Fruit fly (Drosophila melanogaster) whole organism, prepupa: ENCODE results near the gene CG12983.

Experiments used
- Blimp-1 ChIP-seq: fragments of 200-800 bp; sonication (Bioruptor generic); optimal IDR thresholded peaks from 3 replicates; lab custom pipeline; 2017; ENCODE audit warnings: missing biosample characterization, missing genetic modification characterization, mild to moderate bottlenecking, moderate library complexity, missing genetic modification reagents
- CG10631 ChIP-seq: fragments of 200-800 bp; sonication (Bioruptor generic); optimal IDR thresholded peaks from 2 replicates; lab custom pipeline; 2016; ENCODE audit warnings: missing biosample characterization, missing genetic modification characterization
- CG10669 ChIP-seq: fragments of 200-800 bp; sonication (Bioruptor generic); optimal IDR thresholded peaks from 3 replicates; lab custom pipeline; 2018; ENCODE audit warnings: missing biosample characterization, mild to moderate bottlenecking, missing genetic modification characterization, moderate library complexity
- CG11294 ChIP-seq: fragments of 200-800 bp; sonication (Bioruptor generic); IDR thresholded peaks from 2 replicates; pipeline ENCODE4 v1.3.6; 2022; ENCODE audit warnings: missing biosample characterization, missing genetic modification characterization
- CG11762 ChIP-seq: fragments of 200-800 bp; sonication (Bioruptor generic); optimal IDR thresholded peaks from 3 replicates; lab custom pipeline; 2016; ENCODE audit warnings: missing biosample characterization, missing genetic modification characterization; ENCODE audit not compliant: insufficient read depth
- CG11902 ChIP-seq: fragments of 200-800 bp; sonication (Bioruptor generic); optimal IDR thresholded peaks from 3 replicates; lab custom pipeline; 2016; ENCODE audit warnings: missing biosample characterization, missing genetic modification characterization
- CG15336 ChIP-seq: fragments of 200-800 bp; sonication (Bioruptor generic); IDR thresholded peaks from 2 replicates; pipeline ENCODE4 v1.3.6; 2022; ENCODE audit warnings: missing biosample characterization, missing genetic modification characterization
- CG1621 ChIP-seq: fragments of 200-800 bp; sonication (Bioruptor generic); optimal IDR thresholded peaks from 3 replicates; lab custom pipeline; 2018; ENCODE audit warnings: missing biosample characterization, mild to moderate bottlenecking, missing genetic modification characterization
- CG16779 ChIP-seq: fragments of 200-800 bp; sonication (Bioruptor generic); optimal IDR thresholded peaks from 3 replicates; lab custom pipeline; 2017; ENCODE audit warnings: missing biosample characterization, mild to moderate bottlenecking, missing genetic modification characterization
- CG34406 ChIP-seq: fragments of 200-800 bp; sonication (Bioruptor generic); optimal IDR thresholded peaks from 3 replicates; lab custom pipeline; 2016; ENCODE audit warnings: missing biosample characterization, missing genetic modification characterization
- CG4318 ChIP-seq: fragments of 200-800 bp; sonication (Bioruptor generic); optimal IDR thresholded peaks from 3 replicates; lab custom pipeline; 2017; ENCODE audit warnings: missing biosample characterization, mild to moderate bottlenecking, missing genetic modification characterization
- CG6163 ChIP-seq: fragments of 200-800 bp; sonication (Bioruptor generic); IDR thresholded peaks from 3 replicates; pipeline ENCODE4 v1.3.6; 2022; ENCODE audit warnings: missing biosample characterization, missing genetic modification characterization
- CG6276 ChIP-seq: fragments of 200-800 bp; sonication (Bioruptor generic); optimal IDR thresholded peaks from 2 replicates; lab custom pipeline; 2017; ENCODE audit warnings: missing biosample characterization, mild to moderate bottlenecking, missing genetic modification characterization
- CG6808 ChIP-seq: fragments of 200-800 bp; sonication (Bioruptor generic); optimal IDR thresholded peaks from 3 replicates; lab custom pipeline; 2017; ENCODE audit warnings: missing biosample characterization, missing genetic modification characterization, mild to moderate bottlenecking, moderate library complexity, missing genetic modification reagents
- CG6854 ChIP-seq: fragments of 200-800 bp; sonication (Bioruptor generic); optimal IDR thresholded peaks from 2 replicates; lab custom pipeline; 2017; ENCODE audit warnings: missing biosample characterization, mild to moderate bottlenecking, missing genetic modification characterization
- CG8119 ChIP-seq: fragments of 200-800 bp; sonication (Bioruptor generic); IDR thresholded peaks from 3 replicates; pipeline ENCODE4 v1.3.6; 2022; ENCODE audit warnings: missing biosample characterization, missing genetic modification characterization
- CG8319 ChIP-seq: fragments of 200-800 bp; sonication (Bioruptor generic); optimal IDR thresholded peaks from 3 replicates; lab custom pipeline; 2016; ENCODE audit warnings: missing biosample characterization, missing genetic modification characterization
- CG9139 ChIP-seq: fragments of 200-800 bp; sonication (Bioruptor generic); optimal IDR thresholded peaks from 3 replicates; lab custom pipeline; 2017; ENCODE audit warnings: missing biosample characterization, mild to moderate bottlenecking, missing genetic modification characterization
- Eip75B ChIP-seq: fragments of 200-800 bp; sonication (Bioruptor generic); optimal IDR thresholded peaks from 3 replicates; lab custom pipeline; 2016; ENCODE audit warnings: missing biosample characterization, missing genetic modification characterization
- Eip78C ChIP-seq: fragments of 200-800 bp; sonication (Bioruptor generic); peaks from one replicate; lab custom pipeline; 2016; ENCODE audit warnings: missing biosample characterization, missing genetic modification characterization
- Eip93F ChIP-seq: fragments of 200-800 bp; sonication (Bioruptor generic); optimal IDR thresholded peaks from 2 replicates; lab custom pipeline; 2016; ENCODE audit warnings: missing biosample characterization, mild to moderate bottlenecking, missing genetic modification characterization
- Ets21C ChIP-seq: fragments of 200-800 bp; sonication (Bioruptor generic); optimal IDR thresholded peaks from 3 replicates; lab custom pipeline; 2016; ENCODE audit warnings: missing biosample characterization, missing genetic modification characterization
- Ets96B ChIP-seq: fragments of 200-800 bp; optimal IDR thresholded peaks from 2 replicates; lab custom pipeline; 2019; ENCODE audit warnings: missing biosample characterization, mild to moderate bottlenecking, missing genetic modification characterization, moderate library complexity
- Gug ChIP-seq: fragments of 200-800 bp; sonication (Bioruptor generic); IDR thresholded peaks from 2 replicates; pipeline ENCODE4 v1.3.6; 2022; ENCODE audit warnings: missing biosample characterization, missing genetic modification characterization
- Hr38 ChIP-seq: sonication (Bioruptor generic); optimal IDR thresholded peaks from 2 replicates; lab custom pipeline; 2016; ENCODE audit warnings: missing biosample characterization, missing genetic modification characterization
- Hr4 ChIP-seq: fragments of 200-800 bp; sonication (Bioruptor generic); optimal IDR thresholded peaks from 3 replicates; lab custom pipeline; 2016; ENCODE audit warnings: missing biosample characterization, missing genetic modification characterization
- OdsH ChIP-seq: fragments of 200-800 bp; sonication (Bioruptor generic); optimal IDR thresholded peaks from 3 replicates; lab custom pipeline; 2016; ENCODE audit warnings: missing biosample characterization, missing genetic modification characterization
- Sox102F ChIP-seq: fragments of 200-800 bp; sonication (Bioruptor generic); optimal IDR thresholded peaks from 2 replicates; lab custom pipeline; 2016; ENCODE audit warnings: missing biosample characterization, mild to moderate bottlenecking, missing genetic modification characterization
- Sox14 ChIP-seq: fragments of 200-800 bp; sonication (Bioruptor generic); optimal IDR thresholded peaks from 3 replicates; lab custom pipeline; 2016; ENCODE audit warnings: missing biosample characterization, missing genetic modification characterization
- achi ChIP-seq: fragments of 200-800 bp; sonication (Bioruptor generic); optimal IDR thresholded peaks from 3 replicates; lab custom pipeline; 2016; ENCODE audit warnings: missing biosample characterization, missing genetic modification characterization
- acj6 ChIP-seq: fragments of 200-800 bp; sonication (Bioruptor generic); optimal IDR thresholded peaks from 3 replicates; lab custom pipeline; 2016; ENCODE audit warnings: missing biosample characterization, missing genetic modification characterization
- cyc ChIP-seq: fragments of 200-800 bp; sonication (Bioruptor generic); optimal IDR thresholded peaks from 3 replicates; lab custom pipeline; 2016; ENCODE audit warnings: missing biosample characterization, missing genetic modification characterization
- dac ChIP-seq: fragments of 200-800 bp; sonication (Bioruptor generic); optimal IDR thresholded peaks from 2 replicates; lab custom pipeline; 2017; ENCODE audit warnings: missing biosample characterization, mild to moderate bottlenecking, missing genetic modification characterization
- dsx ChIP-seq: fragments of 200-800 bp; optimal IDR thresholded peaks from 3 replicates; lab custom pipeline; 2019; ENCODE audit warnings: missing biosample characterization, mild to moderate bottlenecking, missing genetic modification characterization, moderate library complexity; ENCODE audit not compliant: poor library complexity, severe bottlenecking
- eg ChIP-seq: fragments of 200-800 bp; sonication (Bioruptor generic); IDR thresholded peaks from 3 replicates; pipeline ENCODE4 v1.3.6; 2022; ENCODE audit warnings: missing biosample characterization, missing genetic modification characterization
- esn ChIP-seq: fragments of 200-800 bp; sonication (Bioruptor generic); optimal IDR thresholded peaks from 2 replicates; lab custom pipeline; 2016; ENCODE audit warnings: missing biosample characterization, mild to moderate bottlenecking, missing genetic modification characterization, moderate library complexity
- fd59A ChIP-seq: fragments of 200-800 bp; sonication (Bioruptor generic); optimal IDR thresholded peaks from 2 replicates; lab custom pipeline; 2017; ENCODE audit warnings: missing biosample characterization, mild to moderate bottlenecking, missing genetic modification characterization, missing genetic modification reagents
- fd85E ChIP-seq: fragments of 200-800 bp; sonication (Bioruptor generic); optimal IDR thresholded peaks from 3 replicates; lab custom pipeline; 2016; ENCODE audit warnings: missing biosample characterization, missing genetic modification characterization
- fkh ChIP-seq: fragments of 200-800 bp; sonication (Bioruptor generic); optimal IDR thresholded peaks from 3 replicates; lab custom pipeline; 2017; ENCODE audit warnings: missing biosample characterization, mild to moderate bottlenecking, missing genetic modification characterization, moderate library complexity
- lz ChIP-seq: fragments of 200-800 bp; sonication (Bioruptor generic); optimal IDR thresholded peaks from 3 replicates; lab custom pipeline; 2016; ENCODE audit warnings: missing biosample characterization, missing genetic modification characterization
- net ChIP-seq: fragments of 200-800 bp; sonication (Bioruptor generic); optimal IDR thresholded peaks from 3 replicates; lab custom pipeline; 2016; ENCODE audit warnings: missing biosample characterization, missing genetic modification characterization
- pdm3 ChIP-seq: fragments of 200-800 bp; sonication (Bioruptor generic); optimal IDR thresholded peaks from 3 replicates; lab custom pipeline; 2016; ENCODE audit warnings: missing biosample characterization, missing genetic modification characterization
- salr ChIP-seq, 2 experiments: fragments of 200-800 bp; sonication (Bioruptor generic); optimal IDR thresholded peaks; 3 replicates each; lab custom pipeline; 2016 to 2018; ENCODE audit warnings: missing biosample characterization in 2 of 2, missing genetic modification characterization in 2 of 2, mild to moderate bottlenecking in 1 of 2
- spab ChIP-seq: fragments of 200-800 bp; sonication (Bioruptor generic); optimal IDR thresholded peaks from 2 replicates; lab custom pipeline; 2017; ENCODE audit warnings: missing biosample characterization, mild to moderate bottlenecking, missing genetic modification characterization, missing genetic modification reagents
- ss ChIP-seq, 2 experiments: fragments of 200-800 bp; sonication (Bioruptor generic); optimal IDR thresholded peaks; 2 replicates in 1 of 2; 3 replicates in 1 of 2; lab custom pipeline; 2017 to 2018; ENCODE audit warnings: mild to moderate bottlenecking in 2 of 2, missing biosample characterization in 2 of 2, missing genetic modification characterization in 2 of 2, moderate library complexity in 1 of 2
- svp ChIP-seq: fragments of 200-800 bp; sonication (Bioruptor generic); peaks from one replicate; lab custom pipeline; 2016; ENCODE audit warnings: missing biosample characterization, missing genetic modification characterization
- topi ChIP-seq: fragments of 200-800 bp; sonication (Bioruptor generic); optimal IDR thresholded peaks from 3 replicates; lab custom pipeline; 2016; ENCODE audit warnings: missing biosample characterization, missing genetic modification characterization
- vri ChIP-seq: fragments of 200-800 bp; sonication (Bioruptor generic); optimal IDR thresholded peaks from 3 replicates; lab custom pipeline; 2016; ENCODE audit warnings: missing biosample characterization, mild to moderate bottlenecking, missing genetic modification characterization

The CG12983 gene

dm6 chr3L:20923030-20923591 lies 43.5 kb downstream of the CG12983 start (continued):
- no peak for TF ChIP-seq Eip93F (GFP tag; lab: Kevin White, UChicago)
- TF ChIP-seq Ets21C (GFP tag; lab: Kevin White, UChicago): peak; percentile 4
- TF ChIP-seq CG11902 (GFP tag; lab: Kevin White, UChicago): peak; percentile 16
- no peak for TF ChIP-seq fd85E (GFP tag; lab: Kevin White, UChicago)
- peak; percentile 51; the same call in 1 of the 2 replicates for TF ChIP-seq CG11294
- TF ChIP-seq Hr38: no peak
- TF ChIP-seq CG6163 (GFP tag; lab: Robert Waterston, UW): peak; percentile 85
- TF ChIP-seq dac: peak; percentile 51
- TF ChIP-seq cyc: peak; percentile 40
- TF ChIP-seq fkh (GFP tag; lab: Kevin White, UChicago): no peak
- peak; percentile 56 for TF ChIP-seq Gug (GFP tag; lab: Robert Waterston, UW)
- TF ChIP-seq Blimp-1 (GFP tag; lab: Kevin White, UChicago): no peak
- TF ChIP-seq svp: peak; percentile 63
- no peak for TF ChIP-seq CG6854 (GFP tag; lab: Kevin White, UChicago)
- peak; percentile 89 for TF ChIP-seq CG8119 (GFP tag; lab: Robert Waterston, UW)
- peak; percentile 40 for TF ChIP-seq lz (GFP tag; lab: Kevin White, UChicago)
- peak; percentile 79 to 81 for TF ChIP-seq salr (GFP tag; optimal IDR thresholded peaks at IDR 0.05; lab: Kevin White, UChicago)
- peak; percentile 72 for TF ChIP-seq net
- peak; percentile 55 for TF ChIP-seq CG16779 (tag; lab: Kevin White, UChicago)
- peak; percentile 95 for TF ChIP-seq Eip78C (GFP tag; lab: Kevin White, UChicago)
- peak; percentile 59 for TF ChIP-seq CG8319 (GFP tag; lab: Kevin White, UChicago)
- peak; percentile 47 for TF ChIP-seq CG34406 (GFP tag; lab: Kevin White, UChicago)
- peak; percentile 76 for TF ChIP-seq CG4318 (GFP tag; lab: Kevin White, UChicago)
- peak; percentile 83 to 88 for TF ChIP-seq ss (GFP tag; optimal IDR thresholded peaks at IDR 0.05; lab: Kevin White, UChicago)
- TF ChIP-seq Sox14 (GFP tag; lab: Kevin White, UChicago): peak; percentile 84
- peak; percentile 85 for TF ChIP-seq spab (GFP tag; lab: Kevin White, UChicago)
- peak; percentile 53 for TF ChIP-seq topi
- peak; percentile 87 for TF ChIP-seq CG6808
- TF ChIP-seq dsx (GFP tag; lab: Kevin White, UChicago): peak; percentile 85
- TF ChIP-seq Hr4 (GFP tag; lab: Kevin White, UChicago): peak; percentile 84
- peak; percentile 83 for TF ChIP-seq fd59A
- TF ChIP-seq OdsH (GFP tag; lab: Kevin White, UChicago): peak; percentile 83
- TF ChIP-seq CG11762 (GFP tag; lab: Kevin White, UChicago): peak; percentile 67
- TF ChIP-seq pdm3 (GFP tag; lab: Kevin White, UChicago): peak; percentile 82
- TF ChIP-seq esn: peak; percentile 43
- no peak for TF ChIP-seq vri (GFP tag; lab: Kevin White, UChicago)
- peak; percentile 70; the same call in 1 of the 3 replicates for TF ChIP-seq eg
- TF ChIP-seq acj6 (GFP tag; lab: Kevin White, UChicago): peak; percentile 84
- peak; percentile 79 for TF ChIP-seq Eip75B

DNA sequence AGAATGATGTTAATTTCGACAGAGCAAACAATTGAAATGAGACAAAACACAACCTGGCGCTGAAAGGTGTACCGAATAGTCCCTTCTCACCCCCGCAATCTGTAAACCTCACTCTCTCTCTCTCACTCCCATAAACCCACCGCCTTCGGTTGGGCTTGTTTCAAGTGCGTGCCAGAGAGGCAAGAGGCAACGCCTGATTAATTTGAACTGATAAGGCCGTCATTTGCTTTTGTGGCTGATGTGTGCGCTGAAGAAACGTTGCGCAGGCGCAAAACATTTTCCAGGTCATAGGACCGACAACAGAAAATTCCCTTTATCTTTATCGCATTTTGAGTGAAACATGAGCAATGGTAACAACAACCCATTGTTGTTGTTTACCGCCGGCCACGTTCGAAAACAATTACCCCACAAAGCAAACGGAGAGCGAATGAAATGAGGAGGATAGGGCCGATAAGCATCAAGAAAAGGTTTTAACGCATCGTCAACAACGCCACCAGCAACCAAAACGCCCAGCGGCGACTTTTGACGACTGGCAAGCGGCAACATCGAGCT lies 44.2 kb downstream of the CG12983 start:
- TF ChIP-seq Eip93F (GFP tag; lab: Kevin White, UChicago) (no peak), Sox102F (GFP tag; lab: Kevin White, UChicago) (peak; percentile 3), CG6163 (GFP tag; lab: Robert Waterston, UW) (no peak), CG15336 (GFP tag; lab: Robert Waterston, UW) (no peak), Gug (GFP tag; lab: Robert Waterston, UW) (no peak), Hr38 (no peak), svp (peak; percentile 63), CG10669 (GFP tag; lab: Kevin White, UChicago) (no peak), fkh (GFP tag; lab: Kevin White, UChicago) (peak; percentile 92), Blimp-1 (GFP tag; lab: Kevin White, UChicago) (no peak), CG10631 (GFP tag; lab: Kevin White, UChicago) (no peak), CG6808 (no peak), achi (no peak), CG8119 (GFP tag; lab: Robert Waterston, UW) (no peak), cyc (no peak), CG1621 (tag; lab: Kevin White, UChicago) (peak; percentile 8), CG4318 (GFP tag; lab: Kevin White, UChicago) (no peak), ss (GFP tag; optimal IDR thresholded peaks at IDR 0.05; lab: Kevin White, UChicago) (peak in 1 of 2 experiments; percentile 40), CG6276 (GFP tag; lab: Kevin White, UChicago) (no peak), CG11294 (no peak), CG6854 (GFP tag; lab: Kevin White, UChicago) (peak; percentile 75), Ets96B (no peak), CG9139 (GFP tag; lab: Kevin White, UChicago) (no peak)
